Worm (Caenorhabditis elegans): Measurements from ENCODE around the gene emb-1.

The emb-1 gene

ce11 chrIII:5181641-5182040 is 8.4 kb downstream of the emb-1 start:
- no peak for TF ChIP-seq flt-1 (GFP tag; IDR thresholded peaks at IDR 0.05)

- TF ChIP-seq tbx-37 (GFP tag; conservative IDR thresholded peaks at IDR 0.05) = no peak
- no peak for TF ChIP-seq tbx-11 (GFP tag; IDR thresholded peaks at IDR 0.05)
- no peak for TF ChIP-seq ama-1 (optimal IDR thresholded peaks at IDR 0.05)
- no peak for TF ChIP-seq hnd-1 (tag; optimal IDR thresholded peaks at IDR 0.05)
- TF ChIP-seq scrt-1 (GFP tag; IDR thresholded peaks at IDR 0.05) = no peak
- no peak for TF ChIP-seq F13C5.2 (tag; optimal IDR thresholded peaks at IDR 0.05)
- TF ChIP-seq ceh-13 (GFP tag; optimal IDR thresholded peaks at IDR 0.05) = no peak
- no peak for TF ChIP-seq B0310.2 (tag; optimal IDR thresholded peaks at IDR 0.05)
- TF ChIP-seq pes-1 (GFP tag; IDR thresholded peaks at IDR 0.05) = no peak
- TF ChIP-seq flt-1 (GFP tag; IDR thresholded peaks at IDR 0.05) = no peak
- no peak for TF ChIP-seq hmbx-1 (tag; optimal IDR thresholded peaks at IDR 0.05)
- no peak for TF ChIP-seq tra-4 (tag; optimal IDR thresholded peaks at IDR 0.05)
- no peak for TF ChIP-seq aly-1 (tag; optimal IDR thresholded peaks at IDR 0.05)
Measured at ce11 chrIII:5183372-5183771, 10.1 kb downstream of the emb-1 start.

DNA sequence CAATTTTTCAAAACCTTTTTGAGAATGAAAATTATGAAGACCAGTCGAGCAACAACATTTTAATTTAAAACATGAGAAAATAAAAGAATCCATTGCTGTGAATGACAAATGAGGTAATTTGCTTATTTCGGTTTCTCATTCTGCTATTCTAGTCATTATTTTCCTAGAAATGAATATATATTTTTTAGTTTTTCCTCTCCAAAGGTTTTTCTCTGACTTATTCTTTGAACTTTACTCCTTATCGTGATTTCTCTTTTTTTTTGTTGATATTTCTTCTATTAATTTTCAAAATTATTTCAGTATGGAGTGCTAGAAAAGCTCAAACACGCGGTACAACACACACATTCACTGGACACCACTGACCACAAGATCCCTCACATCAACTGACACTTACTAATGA is 12.4 kb downstream of the emb-1 start, which contains the start of gene pup-2:
TSS of gene pup-2 (plus strand) at position 301 of the 400 bp plus-strand sequence.
- TF ChIP-seq flt-1 (GFP tag; IDR thresholded peaks at IDR 0.05) = no peak
- TF ChIP-seq ceh-36 (tag; optimal IDR thresholded peaks at IDR 0.05) = no peak
- TF ChIP-seq ets-7 (tag; optimal IDR thresholded peaks at IDR 0.05) = no peak
- TF ChIP-seq sea-1 (GFP tag; conservative IDR thresholded peaks at IDR 0.05) = no peak
- no peak for TF ChIP-seq hmg-4 (GFP tag; optimal IDR thresholded peaks at IDR 0.05)
- no peak for TF ChIP-seq scrt-1 (GFP tag; IDR thresholded peaks at IDR 0.05)
- TF ChIP-seq hnd-1 (tag; optimal IDR thresholded peaks at IDR 0.05) = no peak
- TF ChIP-seq tra-4 (tag; optimal IDR thresholded peaks at IDR 0.05) = no peak
- TF ChIP-seq ceh-13 (GFP tag; optimal IDR thresholded peaks at IDR 0.05) = no peak

- TF ChIP-seq ets-7 (tag; optimal IDR thresholded peaks at IDR 0.05) (no peak), tra-4 (tag; optimal IDR thresholded peaks at IDR 0.05) (no peak), hmbx-1 (tag; optimal IDR thresholded peaks at IDR 0.05) (no peak), pes-1 (GFP tag; IDR thresholded peaks at IDR 0.05) (no peak), hnd-1 (tag; optimal IDR thresholded peaks at IDR 0.05) (no peak), sea-1 (GFP tag; conservative IDR thresholded peaks at IDR 0.05) (no peak), tbx-11 (GFP tag; IDR thresholded peaks at IDR 0.05) (no peak), aly-1 (tag; optimal IDR thresholded peaks at IDR 0.05) (no peak), scrt-1 (GFP tag; IDR thresholded peaks at IDR 0.05) (no peak), B0310.2 (tag; optimal IDR thresholded peaks at IDR 0.05) (no peak), ceh-13 (GFP tag; optimal IDR thresholded peaks at IDR 0.05) (no peak), ceh-36 (tag; optimal IDR thresholded peaks at IDR 0.05) (no peak), flt-1 (GFP tag; IDR thresholded peaks at IDR 0.05) (no peak), F13C5.2 (tag; optimal IDR thresholded peaks at IDR 0.05) (no peak), ama-1 (optimal IDR thresholded peaks at IDR 0.05) (no peak), hmg-4 (GFP tag; optimal IDR thresholded peaks at IDR 0.05) (no peak)
Measured at ce11 chrIII:5188426-5188825, 15.2 kb downstream of the emb-1 start, which contains the start of gene K10D2.8. K10D2.8 (plus strand) TSS chrIII:5188726.

DNA sequence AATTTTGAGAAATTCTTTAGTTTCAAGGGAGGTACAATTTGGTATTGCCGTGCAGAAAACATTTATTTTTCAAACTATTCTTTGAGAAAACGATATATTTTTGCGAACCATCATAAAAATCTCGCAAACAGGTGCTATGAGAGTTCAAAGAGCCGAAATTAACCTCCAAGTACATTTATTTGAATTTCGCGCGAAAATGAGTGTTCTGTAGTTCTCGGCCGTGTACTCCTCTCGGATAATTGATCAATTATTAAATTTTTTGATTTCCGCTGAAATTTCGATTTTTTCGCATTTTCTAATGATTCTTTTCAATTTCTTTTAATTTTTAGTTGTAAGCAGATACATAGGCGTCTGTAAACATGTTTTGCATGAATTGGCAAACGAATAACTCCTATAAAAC is 16.9 kb downstream of the emb-1 start:
- no peak for TF ChIP-seq hmbx-1 (tag; optimal IDR thresholded peaks at IDR 0.05)
- TF ChIP-seq ama-1 (optimal IDR thresholded peaks at IDR 0.05) = no peak
- no peak for TF ChIP-seq F13C5.2 (tag; optimal IDR thresholded peaks at IDR 0.05)
- TF ChIP-seq sea-1 (GFP tag; conservative IDR thresholded peaks at IDR 0.05) = no peak
- no peak for TF ChIP-seq pes-1 (GFP tag; IDR thresholded peaks at IDR 0.05)
- no peak for TF ChIP-seq B0310.2 (tag; optimal IDR thresholded peaks at IDR 0.05)
- no peak for TF ChIP-seq tra-4 (tag; optimal IDR thresholded peaks at IDR 0.05)
- no peak for TF ChIP-seq ceh-36 (tag; optimal IDR thresholded peaks at IDR 0.05)
- no peak for TF ChIP-seq ceh-13 (GFP tag; optimal IDR thresholded peaks at IDR 0.05)
- TF ChIP-seq aly-1 (tag; optimal IDR thresholded peaks at IDR 0.05) = no peak

- TF ChIP-seq ceh-13 (GFP tag; optimal IDR thresholded peaks at IDR 0.05) = no peak
- no peak for TF ChIP-seq flt-1 (GFP tag; IDR thresholded peaks at IDR 0.05)
- TF ChIP-seq sea-1 (GFP tag; conservative IDR thresholded peaks at IDR 0.05) = no peak
- no peak for TF ChIP-seq hnd-1 (tag; optimal IDR thresholded peaks at IDR 0.05)
- TF ChIP-seq B0310.2 (tag; optimal IDR thresholded peaks at IDR 0.05) = no peak
- no peak for TF ChIP-seq pes-1 (GFP tag; IDR thresholded peaks at IDR 0.05)
- TF ChIP-seq hmbx-1 (tag; optimal IDR thresholded peaks at IDR 0.05) = no peak
Measured at ce11 chrIII:5190671-5191174, 17.5 kb downstream of the emb-1 start, which contains the start of gene hira-1. hira-1 (plus strand) TSS chrIII:5191124.

DNA sequence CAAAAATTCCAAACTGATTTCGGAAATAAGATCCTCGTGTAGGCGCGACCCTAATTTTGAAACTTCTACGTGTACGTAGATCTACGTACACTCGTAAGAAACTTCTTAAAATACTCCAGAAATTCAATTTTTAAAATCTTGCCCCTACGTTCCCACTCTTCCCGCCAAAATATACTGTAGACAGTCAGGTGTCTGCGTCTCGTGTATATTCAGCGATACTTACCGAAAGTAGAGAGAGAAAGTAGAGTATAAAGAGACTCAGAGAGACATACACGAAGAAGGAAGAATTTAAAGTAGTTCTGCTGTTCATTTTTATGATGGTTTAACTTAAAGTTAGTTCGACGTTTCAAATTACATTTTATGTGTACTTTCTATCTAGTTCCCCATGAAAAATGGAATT is 20.0 kb downstream of the emb-1 start:
- no peak for TF ChIP-seq hnd-1 (tag; optimal IDR thresholded peaks at IDR 0.05)
- no peak for TF ChIP-seq pes-1 (GFP tag; IDR thresholded peaks at IDR 0.05)
- no peak for TF ChIP-seq hmbx-1 (tag; optimal IDR thresholded peaks at IDR 0.05)
- no peak for TF ChIP-seq F13C5.2 (tag; optimal IDR thresholded peaks at IDR 0.05)
- no peak for TF ChIP-seq sea-1 (GFP tag; conservative IDR thresholded peaks at IDR 0.05)
- no peak for TF ChIP-seq scrt-1 (GFP tag; IDR thresholded peaks at IDR 0.05)
- no peak for TF ChIP-seq aly-1 (tag; optimal IDR thresholded peaks at IDR 0.05)
- TF ChIP-seq ets-7 (tag; optimal IDR thresholded peaks at IDR 0.05) = no peak
- no peak for TF ChIP-seq hmg-4 (GFP tag; optimal IDR thresholded peaks at IDR 0.05)
- no peak for TF ChIP-seq flt-1 (GFP tag; IDR thresholded peaks at IDR 0.05)
- no peak for TF ChIP-seq B0310.2 (tag; optimal IDR thresholded peaks at IDR 0.05)
- no peak for TF ChIP-seq ama-1 (optimal IDR thresholded peaks at IDR 0.05)
- no peak for TF ChIP-seq ceh-13 (GFP tag; optimal IDR thresholded peaks at IDR 0.05)
- no peak for TF ChIP-seq tbx-11 (GFP tag; IDR thresholded peaks at IDR 0.05)
- TF ChIP-seq tbx-37 (GFP tag; conservative IDR thresholded peaks at IDR 0.05) = no peak
- no peak for TF ChIP-seq tra-4 (tag; optimal IDR thresholded peaks at IDR 0.05)
- no peak for TF ChIP-seq ceh-36 (tag; optimal IDR thresholded peaks at IDR 0.05)

- TF ChIP-seq tbx-37 (GFP tag; conservative IDR thresholded peaks at IDR 0.05) = no peak
- TF ChIP-seq tra-4 (tag; optimal IDR thresholded peaks at IDR 0.05) = no peak
- TF ChIP-seq B0310.2 (tag; optimal IDR thresholded peaks at IDR 0.05) = no peak
- no peak for TF ChIP-seq sea-1 (GFP tag; conservative IDR thresholded peaks at IDR 0.05)
- no peak for TF ChIP-seq flt-1 (GFP tag; IDR thresholded peaks at IDR 0.05)
- no peak for TF ChIP-seq hnd-1 (tag; optimal IDR thresholded peaks at IDR 0.05)
- TF ChIP-seq hmbx-1 (tag; optimal IDR thresholded peaks at IDR 0.05) = no peak
Measured at ce11 chrIII:5195690-5196089, 22.5 kb downstream of the emb-1 start, which contains the start of gene moc-6. moc-6 (plus strand) TSS chrIII:5195990.
